Worm (Caenorhabditis elegans) whole organism, midembryonic: Measurements from ENCODE around the gene F52G3.7.

ENCODE experiments used
- cog-1 ChIP-seq: sonication (generic microtip); optimal IDR thresholded peaks from 2 replicates; lab custom pipeline; 2016; ENCODE audit warnings: missing genetic modification characterization, missing compliant biosample characterization
- flt-1 ChIP-seq: fragments of 200-800 bp; sonication (Bioruptor generic); IDR thresholded peaks from 2 replicates; pipeline ENCODE4 v1.3.6; 2022; ENCODE audit warnings: missing genetic modification characterization, missing compliant biosample characterization
- klf-2 ChIP-seq: fragments of 200-800 bp; sonication (Bioruptor generic); conservative IDR thresholded peaks from 2 replicates; pipeline ENCODE4 v1.3.6; 2022; ENCODE audit warnings: missing genetic modification reagents, missing genetic modification characterization, missing compliant biosample characterization
- med-1 ChIP-seq: sonication (generic microtip); optimal IDR thresholded peaks from 2 replicates; lab custom pipeline; 2017; ENCODE audit warnings: missing genetic modification characterization, mild to moderate bottlenecking, missing compliant biosample characterization, antibody characterized with exemption, missing genetic modification reagents; ENCODE audit not compliant: insufficient read depth
- ref-1 ChIP-seq: fragments of 200-800 bp; sonication (Bioruptor generic); conservative IDR thresholded peaks from 2 replicates; pipeline ENCODE4 v1.3.6; 2022; ENCODE audit warnings: missing genetic modification reagents, missing genetic modification characterization, missing compliant biosample characterization
- ztf-29 ChIP-seq: fragments of 200-800 bp; sonication (Bioruptor generic); IDR thresholded peaks from 2 replicates; pipeline ENCODE4 v1.3.6; 2022; ENCODE audit warnings: missing genetic modification reagents, missing genetic modification characterization, missing compliant biosample characterization

DNA sequence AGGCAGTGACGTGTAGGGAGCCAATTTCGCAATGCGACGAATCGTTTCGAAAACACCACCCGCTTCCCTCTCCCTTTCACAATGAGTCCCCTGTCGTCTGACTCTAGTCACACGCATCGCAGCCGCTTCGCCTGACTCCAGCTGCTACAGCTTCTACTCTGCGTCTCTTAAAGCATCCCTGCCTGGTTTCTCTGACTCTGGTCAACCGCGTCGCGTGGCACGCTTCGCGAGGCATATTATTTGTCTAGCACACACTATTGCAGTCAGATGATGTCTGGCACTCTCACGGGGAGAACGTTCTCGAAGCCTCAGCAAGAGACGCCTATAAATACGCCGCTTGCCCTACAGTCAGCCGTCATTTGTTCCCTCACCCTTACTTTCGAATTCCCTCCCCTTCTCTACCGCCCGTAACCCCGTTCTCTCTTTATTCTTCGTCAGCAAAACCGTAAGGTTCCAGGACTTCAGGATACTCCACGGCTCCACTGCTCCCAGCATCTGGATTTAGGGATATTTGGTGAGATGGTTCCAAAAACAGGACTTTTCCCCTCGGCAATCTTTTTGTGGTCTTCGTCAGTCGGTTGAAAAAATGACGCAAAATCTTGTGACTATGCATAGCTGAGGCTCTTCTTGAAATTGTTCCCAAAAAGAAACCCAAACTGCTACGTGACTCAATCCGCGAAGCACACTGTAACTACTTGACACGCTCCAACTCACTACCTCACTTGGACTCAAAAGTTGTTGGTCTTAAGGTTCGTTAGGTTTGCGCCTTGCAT, 34.0 kb upstream of the F52G3.7 start:
- no peak for TF ChIP-seq med-1 (GFP tag; lab: Kevin White, UChicago)
- no peak for TF ChIP-seq klf-2 (GFP tag; lab: Robert Waterston, UW)
- 0 out of 2 replicates have a peak, but pooled peaks have one; percentile 3 for TF ChIP-seq ref-1 (GFP tag; lab: Robert Waterston, UW)
- peak; percentile 53 for TF ChIP-seq flt-1
- peak; percentile 67 for TF ChIP-seq ztf-29 (GFP tag; lab: Robert Waterston, UW)
- peak; percentile 98 for TF ChIP-seq cog-1
